Worm (Caenorhabditis elegans): ENCODE data around the gene F57B1.1.

F57B1.1 gene

DNA sequence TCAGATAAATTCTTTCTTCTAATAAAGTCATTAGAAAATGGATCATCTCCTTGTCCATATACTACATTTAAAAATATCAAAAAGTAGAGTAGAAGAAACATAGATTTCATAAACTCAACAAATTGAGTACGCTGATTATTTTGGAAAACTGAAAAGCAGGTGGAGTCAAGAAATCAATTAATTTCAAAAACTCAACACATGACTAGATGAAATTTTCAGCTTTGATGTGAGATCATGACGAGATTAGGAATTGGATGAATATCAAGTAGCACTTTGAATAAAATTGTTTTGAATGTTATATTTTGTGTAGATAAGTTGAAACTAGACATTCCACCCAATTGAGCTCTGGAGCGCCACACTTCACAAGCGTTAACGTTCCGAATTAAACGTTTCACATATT lies at the start of gene F57B1.1:
F57B1.1 (minus strand) TSS at position 101 of the 400 bp plus-strand sequence.
- TF ChIP-seq unc-39 (tag; optimal IDR thresholded peaks at IDR 0.05) (no peak), cnd-1 (tag; optimal IDR thresholded peaks at IDR 0.05) (no peak), snpc-4 (tag; optimal IDR thresholded peaks at IDR 0.05) (no peak), M03D4.4 (tag; optimal IDR thresholded peaks at IDR 0.05) (no peak), nhr-12 (tag; optimal IDR thresholded peaks at IDR 0.05) (no peak), tbx-8 (GFP tag; optimal IDR thresholded peaks at IDR 0.05) (no peak), flh-1 (GFP tag; optimal IDR thresholded peaks at IDR 0.05) (no peak), ceh-39 (tag; optimal IDR thresholded peaks at IDR 0.05) (no peak)

DNA sequence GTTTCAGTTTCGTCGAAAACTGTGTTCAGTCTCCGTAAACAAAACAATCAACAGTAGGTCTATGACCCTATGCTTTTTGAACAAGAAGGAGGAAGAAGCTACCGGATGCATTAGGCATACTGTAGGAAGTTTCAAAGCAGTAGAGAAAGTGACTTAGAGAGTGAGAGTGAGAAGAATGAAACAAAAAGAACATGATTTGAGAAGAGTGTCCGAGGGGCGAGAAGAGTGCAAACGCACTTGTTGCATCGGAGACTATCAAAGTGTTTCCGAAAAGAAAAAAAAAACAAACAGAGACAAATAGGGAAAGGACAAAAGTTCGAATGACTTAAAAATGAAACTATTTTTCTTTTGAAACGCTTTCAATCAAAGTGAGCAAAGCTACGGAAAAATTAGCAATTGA lies 47.8 kb upstream of the F57B1.1 start:
- TF ChIP-seq nhr-237 (tag; optimal IDR thresholded peaks at IDR 0.05) (no peak), unc-39 (tag; optimal IDR thresholded peaks at IDR 0.05) (no peak), blmp-1 (tag; optimal IDR thresholded peaks at IDR 0.05) (peak; percentile 35)

DNA sequence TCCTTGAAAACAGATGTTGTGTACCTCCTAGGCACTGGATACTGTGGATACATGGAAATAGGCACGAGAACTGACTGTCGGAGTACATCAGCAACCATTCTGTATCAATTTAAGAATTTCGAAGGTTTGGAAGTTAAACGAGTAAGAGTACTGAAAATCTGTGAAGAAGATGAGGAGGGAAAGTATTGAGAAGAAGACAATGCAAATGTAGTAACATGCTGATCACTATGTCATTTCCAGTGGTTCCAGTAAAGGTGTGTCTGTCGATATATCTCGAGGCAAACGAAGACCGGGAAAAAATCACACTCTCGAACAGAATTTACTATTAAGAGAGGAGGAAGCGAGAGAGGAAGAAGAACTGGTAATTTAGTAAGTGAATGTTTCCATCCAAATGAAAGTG lies 41.1 kb upstream of the F57B1.1 start, which contains the start of gene dmd-10:
dmd-10 (minus strand) TSS at position 101 of the 400 bp plus-strand sequence.
- TF ChIP-seq mab-5 (tag; optimal IDR thresholded peaks at IDR 0.05), result no peak
- TF ChIP-seq cnd-1 (tag; optimal IDR thresholded peaks at IDR 0.05), result no peak
- TF ChIP-seq lsy-2 (tag; optimal IDR thresholded peaks at IDR 0.05), result no peak
- TF ChIP-seq pha-4 (tag; optimal IDR thresholded peaks at IDR 0.05), result no peak
- TF ChIP-seq nhr-237 (tag; optimal IDR thresholded peaks at IDR 0.05), result no peak
- TF ChIP-seq nhr-28 (tag; optimal IDR thresholded peaks at IDR 0.05), result no peak
- TF ChIP-seq drap-1 (GFP tag; optimal IDR thresholded peaks at IDR 0.05), result no peak
- TF ChIP-seq hlh-1 (tag; optimal IDR thresholded peaks at IDR 0.05), result no peak
- TF ChIP-seq ceh-43 (GFP tag; optimal IDR thresholded peaks at IDR 0.05), result no peak
- no peak for TF ChIP-seq snpc-4 (tag; optimal IDR thresholded peaks at IDR 0.05)
- no peak for TF ChIP-seq sem-2 (GFP tag; optimal IDR thresholded peaks at IDR 0.05)
- no peak for TF ChIP-seq mep-1 (tag; optimal IDR thresholded peaks at IDR 0.05)
- no peak for TF ChIP-seq mls-2 (tag; optimal IDR thresholded peaks at IDR 0.05)
- no peak for TF ChIP-seq M03D4.4 (tag; optimal IDR thresholded peaks at IDR 0.05)
- no peak for TF ChIP-seq flh-1 (GFP tag; optimal IDR thresholded peaks at IDR 0.05)

DNA sequence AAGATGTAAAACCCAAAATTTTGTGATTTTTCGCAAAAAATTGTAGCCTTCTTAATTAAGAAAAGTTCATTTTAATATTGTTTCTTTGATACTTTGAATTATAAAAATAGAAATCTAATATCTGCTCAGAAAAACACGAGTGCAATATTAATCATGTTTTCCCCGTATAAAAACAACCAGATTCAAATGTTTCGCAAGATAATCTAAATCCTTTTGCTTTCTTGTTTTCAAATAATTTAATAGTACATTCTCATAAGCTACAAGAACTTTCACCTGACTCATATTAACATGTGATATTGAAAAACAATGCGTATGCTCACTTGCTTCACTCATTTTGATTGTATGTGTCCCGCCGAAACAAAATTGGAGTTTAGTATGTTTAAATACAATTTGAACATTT lies 39.9 kb upstream of the F57B1.1 start:
- TF ChIP-seq snpc-4 (tag; optimal IDR thresholded peaks at IDR 0.05) (no peak), hlh-1 (tag; optimal IDR thresholded peaks at IDR 0.05) (no peak), zip-8 (tag; optimal IDR thresholded peaks at IDR 0.05) (no peak), nhr-12 (tag; optimal IDR thresholded peaks at IDR 0.05) (no peak), ces-1 (GFP tag; optimal IDR thresholded peaks at IDR 0.05) (no peak), pha-4 (tag; optimal IDR thresholded peaks at IDR 0.05) (no peak), nhr-237 (tag; optimal IDR thresholded peaks at IDR 0.05) (no peak), nhr-2 (tag; optimal IDR thresholded peaks at IDR 0.05) (no peak), unc-120 (tag; optimal IDR thresholded peaks at IDR 0.05; ENCODE audit: poor library complexity, severe bottlenecking) (no peak), ceh-83 (GFP tag; optimal IDR thresholded peaks at IDR 0.05) (no peak)

- TF ChIP-seq unc-39 (tag; optimal IDR thresholded peaks at IDR 0.05) (no peak), hlh-1 (tag; optimal IDR thresholded peaks at IDR 0.05) (no peak), tbx-8 (GFP tag; optimal IDR thresholded peaks at IDR 0.05) (no peak), lin-13 (tag; optimal IDR thresholded peaks at IDR 0.05) (no peak), flh-1 (GFP tag; optimal IDR thresholded peaks at IDR 0.05) (no peak), ztf-11 (tag; optimal IDR thresholded peaks at IDR 0.05) (no peak), ham-2 (GFP tag; optimal IDR thresholded peaks at IDR 0.05) (no peak), sem-2 (GFP tag; optimal IDR thresholded peaks at IDR 0.05) (no peak), elt-3 (tag; optimal IDR thresholded peaks at IDR 0.05) (no peak), pha-4 (tag; optimal IDR thresholded peaks at IDR 0.05) (no peak)
Measured at ce11 chrV:13229538-13229937, 34.1 kb upstream of the F57B1.1 start.

DNA sequence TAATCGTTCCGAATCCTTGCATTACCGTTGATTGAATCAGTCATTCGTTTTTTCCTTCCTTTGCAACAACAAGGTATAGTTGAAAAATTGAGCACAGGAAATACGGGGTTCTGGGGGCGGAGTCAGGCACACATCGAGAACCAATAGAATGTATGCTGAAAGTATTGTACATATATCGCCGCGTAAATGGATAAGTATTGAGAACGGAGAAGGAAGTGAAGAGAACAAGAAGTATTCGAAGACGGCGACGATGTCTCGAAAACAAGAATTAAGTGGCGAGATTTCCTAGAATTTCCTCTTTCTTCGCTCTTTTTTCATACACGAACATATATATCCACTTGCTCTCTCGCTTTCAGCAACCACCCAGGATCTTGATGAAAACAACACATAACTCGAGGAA lies 25.6 kb upstream of the F57B1.1 start:
- TF ChIP-seq ceh-39 (tag; optimal IDR thresholded peaks at IDR 0.05) (no peak), drap-1 (GFP tag; optimal IDR thresholded peaks at IDR 0.05) (no peak), ceh-83 (GFP tag; optimal IDR thresholded peaks at IDR 0.05) (no peak), ham-2 (GFP tag; optimal IDR thresholded peaks at IDR 0.05) (no peak), hlh-1 (tag; optimal IDR thresholded peaks at IDR 0.05) (no peak), sptf-1 (tag; optimal IDR thresholded peaks at IDR 0.05) (no peak), nhr-76 (tag; optimal IDR thresholded peaks at IDR 0.05) (no peak), mep-1 (tag; optimal IDR thresholded peaks at IDR 0.05) (no peak), nhr-237 (tag; optimal IDR thresholded peaks at IDR 0.05) (no peak), bed-3 (GFP tag; optimal IDR thresholded peaks at IDR 0.05) (no peak), lsy-2 (tag; optimal IDR thresholded peaks at IDR 0.05) (no peak)
